Fruit fly (Drosophila melanogaster) whole organism, embryonic: ENCODE measurements around the gene RpL14.

ENCODE experiments used
- Bteb2 ChIP-seq: fragments of 200-800 bp; sonication (Bioruptor generic); optimal IDR thresholded peaks from 2 replicates; lab custom pipeline; 2016; ENCODE audit warnings: missing biosample characterization, missing genetic modification characterization
- CG11456 ChIP-seq: fragments of 200-800 bp; sonication (Bioruptor generic); IDR thresholded peaks from 3 replicates; pipeline ENCODE4 v1.3.6; 2022; ENCODE audit warnings: missing biosample characterization, missing genetic modification characterization
- CG12104 ChIP-seq: fragments of 200-800 bp; sonication (Bioruptor generic); optimal IDR thresholded peaks from 3 replicates; lab custom pipeline; 2016; ENCODE audit warnings: missing biosample characterization, missing genetic modification characterization
- CG16813 ChIP-seq: fragments of 200-800 bp; sonication (Bioruptor generic); IDR thresholded peaks from 3 replicates; pipeline ENCODE4 v1.3.6; 2022; ENCODE audit warnings: missing biosample characterization, missing genetic modification characterization; ENCODE audit not compliant: partially characterized antibody
- CG2116 ChIP-seq: fragments of 200-800 bp; sonication (Bioruptor generic); optimal IDR thresholded peaks from 3 replicates; lab custom pipeline; 2018; ENCODE audit warnings: missing biosample characterization, mild to moderate bottlenecking, missing genetic modification characterization
- CG7372 ChIP-seq: fragments of 200-800 bp; sonication (Bioruptor generic); IDR thresholded peaks from 2 replicates; pipeline ENCODE4 v1.3.6; 2022; ENCODE audit warnings: missing biosample characterization, missing genetic modification characterization
- Dp ChIP-seq: fragments of 200-800 bp; sonication (Bioruptor generic); optimal IDR thresholded peaks from 2 replicates; lab custom pipeline; 2018; ENCODE audit warnings: missing biosample characterization, mild to moderate bottlenecking, missing genetic modification characterization, moderate library complexity
- H15 ChIP-seq: fragments of 200-800 bp; sonication (Bioruptor generic); IDR thresholded peaks from 3 replicates; pipeline ENCODE4 v1.3.6; 2022; ENCODE audit warnings: missing biosample characterization, missing genetic modification characterization
- Max ChIP-seq: fragments of 200-800 bp; sonication (Bioruptor generic); optimal IDR thresholded peaks from 2 replicates; lab custom pipeline; 2016; ENCODE audit warnings: missing biosample characterization, mild to moderate bottlenecking, missing genetic modification characterization
- ase ChIP-seq: fragments of 200-800 bp; sonication (Bioruptor generic); IDR thresholded peaks from 3 replicates; pipeline ENCODE4 v1.3.6; 2022; ENCODE audit warnings: missing biosample characterization, missing genetic modification characterization
- emc ChIP-seq: fragments of 200-800 bp; sonication (Bioruptor generic); optimal IDR thresholded peaks from 2 replicates; lab custom pipeline; 2016; ENCODE audit warnings: missing biosample characterization, missing genetic modification characterization
- kay ChIP-seq: fragments of 200-800 bp; sonication (Bioruptor generic); optimal IDR thresholded peaks from 2 replicates; lab custom pipeline; 2016; ENCODE audit warnings: missing biosample characterization, missing genetic modification characterization
- pros ChIP-seq: fragments of 200-800 bp; sonication (Bioruptor generic); optimal IDR thresholded peaks from 3 replicates; lab custom pipeline; 2019; ENCODE audit warnings: missing biosample characterization, mild to moderate bottlenecking, missing genetic modification characterization, moderate library complexity
- sqz ChIP-seq: fragments of 200-800 bp; sonication (Bioruptor generic); optimal IDR thresholded peaks from 3 replicates; lab custom pipeline; 2018; ENCODE audit warnings: missing biosample characterization, mild to moderate bottlenecking, missing genetic modification characterization

dm6 chr3L:8607449-8607848 lies 6.6 kb downstream of the RpL14 start:
- TF ChIP-seq CG12104 (GFP tag; lab: Kevin White, UChicago) = no peak
- TF ChIP-seq CG11456 (GFP tag; lab: Robert Waterston, UW) = no peak
- TF ChIP-seq kay (GFP tag; lab: Kevin White, UChicago) = no peak
- TF ChIP-seq emc (GFP tag; lab: Kevin White, UChicago) = no peak
- no peak for TF ChIP-seq CG2116 (GFP tag; lab: Kevin White, UChicago)
- TF ChIP-seq ase = no peak
- no peak for TF ChIP-seq pros (GFP tag; lab: Kevin White, UChicago)
- TF ChIP-seq Bteb2 (GFP tag; lab: Kevin White, UChicago) = no peak
- TF ChIP-seq CG7372 (GFP tag; lab: Robert Waterston, UW) = no peak
- TF ChIP-seq CG16813 (GFP tag; lab: Robert Waterston, UW) = no peak
- no peak for TF ChIP-seq Dp (GFP tag; lab: Kevin White, UChicago)
- no peak for TF ChIP-seq Max (GFP tag; lab: Kevin White, UChicago)
- TF ChIP-seq H15 (GFP tag; lab: Robert Waterston, UW) = no peak
- no peak for TF ChIP-seq sqz (GFP tag; lab: Kevin White, UChicago)
